Fruit fly (Drosophila melanogaster) whole organism, embryonic: ENCODE results near the gene dpp.

Experiments
- B-H1 ChIP-seq: fragments of 200-800 bp; sonication (Bioruptor generic); IDR thresholded peaks from 3 replicates; pipeline ENCODE4 v1.3.6; 2022; ENCODE audit warnings: missing biosample characterization, missing genetic modification characterization
- Blimp-1 ChIP-seq: fragments of 200-800 bp; sonication (Bioruptor generic); optimal IDR thresholded peaks from 3 replicates; lab custom pipeline; 2018; ENCODE audit warnings: missing biosample characterization, missing genetic modification characterization, mild to moderate bottlenecking, moderate library complexity, missing genetic modification reagents
- CG10565 ChIP-seq: fragments of 200-800 bp; sonication (Bioruptor generic); optimal IDR thresholded peaks from 3 replicates; lab custom pipeline; 2016; ENCODE audit warnings: missing biosample characterization, mild to moderate bottlenecking, missing genetic modification characterization
- CG11504 ChIP-seq: fragments of 200-800 bp; sonication (Bioruptor generic); optimal IDR thresholded peaks from 3 replicates; lab custom pipeline; 2019; ENCODE audit warnings: missing biosample characterization, mild to moderate bottlenecking, missing genetic modification characterization, moderate library complexity
- CG11695 ChIP-seq: fragments of 200-800 bp; sonication (Bioruptor generic); IDR thresholded peaks from 3 replicates; pipeline ENCODE4 v1.3.6; 2022; ENCODE audit warnings: missing biosample characterization, missing genetic modification characterization
- CG13287 ChIP-seq: fragments of 200-800 bp; sonication (Bioruptor generic); IDR thresholded peaks from 2 replicates; pipeline ENCODE4 v1.3.6; 2022; ENCODE audit warnings: missing biosample characterization, missing genetic modification characterization; ENCODE audit not compliant: partially characterized antibody
- CG13296 ChIP-seq: fragments of 200-800 bp; sonication (Bioruptor generic); optimal IDR thresholded peaks from 3 replicates; lab custom pipeline; 2018; ENCODE audit warnings: missing biosample characterization, mild to moderate bottlenecking, missing genetic modification characterization
- CG17359 ChIP-seq: fragments of 200-800 bp; sonication (Bioruptor generic); optimal IDR thresholded peaks from 3 replicates; lab custom pipeline; 2018; ENCODE audit warnings: missing biosample characterization, mild to moderate bottlenecking, missing genetic modification characterization, moderate library complexity
- CG17829 ChIP-seq: fragments of 200-800 bp; optimal IDR thresholded peaks from 2 replicates; lab custom pipeline; 2019; ENCODE audit warnings: missing biosample characterization, mild to moderate bottlenecking, missing genetic modification characterization, moderate library complexity
- CG17912 ChIP-seq: fragments of 200-800 bp; sonication (Bioruptor generic); optimal IDR thresholded peaks from 2 replicates; lab custom pipeline; 2018; ENCODE audit warnings: missing biosample characterization, mild to moderate bottlenecking, missing genetic modification characterization
- CG1792 ChIP-seq: fragments of 200-800 bp; sonication (Bioruptor generic); optimal IDR thresholded peaks from 2 replicates; lab custom pipeline; 2016; ENCODE audit warnings: missing biosample characterization, missing genetic modification characterization
- CG18011 ChIP-seq: fragments of 200-800 bp; sonication (Bioruptor generic); optimal IDR thresholded peaks from 2 replicates; lab custom pipeline; 2017; ENCODE audit warnings: missing biosample characterization, missing genetic modification characterization, mild to moderate bottlenecking, moderate library complexity, missing genotype
- CG18262 ChIP-seq: fragments of 200-800 bp; optimal IDR thresholded peaks from 3 replicates; lab custom pipeline; 2019; ENCODE audit warnings: missing biosample characterization, mild to moderate bottlenecking, missing genetic modification characterization, moderate library complexity
- CG32772 ChIP-seq: fragments of 200-800 bp; sonication (Bioruptor generic); IDR thresholded peaks from 2 replicates; pipeline ENCODE4 v1.3.6; 2022; ENCODE audit warnings: missing biosample characterization, missing genetic modification characterization
- CG3407 ChIP-seq: fragments of 200-800 bp; sonication (Bioruptor generic); optimal IDR thresholded peaks from 2 replicates; lab custom pipeline; 2018; ENCODE audit warnings: missing biosample characterization, mild to moderate bottlenecking, missing genetic modification characterization
- CG34422 ChIP-seq: fragments of 200-800 bp; sonication (Bioruptor generic); IDR thresholded peaks from 3 replicates; pipeline ENCODE4 v1.3.6; 2022; ENCODE audit warnings: missing biosample characterization, missing genetic modification characterization
- CG6689 ChIP-seq: fragments of 200-800 bp; sonication (Bioruptor generic); IDR thresholded peaks from 2 replicates; pipeline ENCODE4 v1.3.6; 2022; ENCODE audit warnings: missing biosample characterization, missing genetic modification characterization
- CG7357 ChIP-seq: fragments of 200-800 bp; sonication (Bioruptor generic); IDR thresholded peaks from 3 replicates; pipeline ENCODE4 v1.3.6; 2022; ENCODE audit warnings: missing biosample characterization, missing genetic modification characterization
- CG7839 ChIP-seq: fragments of 200-800 bp; sonication (Bioruptor generic); optimal IDR thresholded peaks from 3 replicates; lab custom pipeline; 2018; ENCODE audit warnings: missing biosample characterization, mild to moderate bottlenecking, missing genetic modification characterization, moderate library complexity
- CG8924 ChIP-seq: fragments of 200-800 bp; optimal IDR thresholded peaks from 3 replicates; lab custom pipeline; 2019; ENCODE audit warnings: missing biosample characterization, mild to moderate bottlenecking, missing genetic modification characterization, moderate library complexity
- CG9817 ChIP-seq: fragments of 200-800 bp; sonication (Bioruptor generic); optimal IDR thresholded peaks from 2 replicates; lab custom pipeline; 2018; ENCODE audit warnings: missing biosample characterization, mild to moderate bottlenecking, missing genetic modification characterization, moderate library complexity
- D19A ChIP-seq: fragments of 200-800 bp; optimal IDR thresholded peaks from 3 replicates; lab custom pipeline; 2019; ENCODE audit warnings: missing biosample characterization, mild to moderate bottlenecking, missing genetic modification characterization, moderate library complexity
- Dfd ChIP-seq, 2 experiments: fragments of >200 bp; optimal IDR thresholded peaks; 2 replicates each; lab custom pipeline; 2017; ENCODE audit warnings: missing biosample characterization in 2 of 2, missing genetic modification characterization in 2 of 2
- HLH3B ChIP-seq: fragments of 200-800 bp; sonication (Bioruptor generic); IDR thresholded peaks from 2 replicates; pipeline ENCODE4 v1.3.6; 2022; ENCODE audit warnings: missing biosample characterization, missing genetic modification characterization
- Mes4 ChIP-seq: fragments of 200-800 bp; sonication (Bioruptor generic); optimal IDR thresholded peaks from 2 replicates; lab custom pipeline; 2016; ENCODE audit warnings: missing biosample characterization, missing genetic modification characterization
- NFAT ChIP-seq: fragments of 200-800 bp; sonication (Bioruptor generic); IDR thresholded peaks from 2 replicates; pipeline ENCODE4 v1.3.6; 2022; ENCODE audit warnings: missing biosample characterization, missing genetic modification characterization
- Oli ChIP-seq: fragments of 200-800 bp; sonication (Bioruptor generic); optimal IDR thresholded peaks from 2 replicates; lab custom pipeline; 2018; ENCODE audit warnings: missing biosample characterization, mild to moderate bottlenecking, missing genetic modification characterization, moderate library complexity
- Rx ChIP-seq: fragments of 200-800 bp; sonication (Bioruptor generic); IDR thresholded peaks from 2 replicates; pipeline ENCODE4 v1.3.6; 2022; ENCODE audit warnings: missing biosample characterization, missing genetic modification characterization
- Sry-β ChIP-seq: fragments of 200-800 bp; sonication (Bioruptor generic); optimal IDR thresholded peaks from 2 replicates; lab custom pipeline; 2018; ENCODE audit warnings: missing biosample characterization, mild to moderate bottlenecking, missing genetic modification characterization, moderate library complexity
- Trl ChIP-seq, 3 experiments: fragments of >200 bp in 2 of 3; fragments of 200-800 bp in 1 of 3; sonication (Bioruptor generic) in 1 of 3; optimal IDR thresholded peaks; 2 replicates in 1 of 3; 3 replicates in 2 of 3; lab custom pipeline; 2016 to 2017; ENCODE audit warnings: missing biosample characterization in 1 of 3, missing genetic modification characterization in 1 of 3
- Xrp1 ChIP-seq: fragments of 200-800 bp; sonication (Bioruptor generic); IDR thresholded peaks from 2 replicates; pipeline ENCODE4 v1.3.6; 2022; ENCODE audit warnings: missing biosample characterization, missing genetic modification characterization
- bsh ChIP-seq, 2 experiments: fragments of 200-800 bp; sonication (Bioruptor generic); optimal IDR thresholded peaks; 2 replicates each; lab custom pipeline; 2017 to 2018; ENCODE audit warnings: mild to moderate bottlenecking in 2 of 2, missing biosample characterization in 2 of 2, missing genetic modification characterization in 2 of 2, moderate library complexity in 1 of 2
- cad ChIP-seq: fragments of >200 bp; optimal IDR thresholded peaks from 2 replicates; lab custom pipeline; 2017; ENCODE audit warnings: missing biosample characterization, missing genetic modification characterization
- caup ChIP-seq: fragments of 200-800 bp; sonication (Bioruptor generic); optimal IDR thresholded peaks from 3 replicates; lab custom pipeline; 2017; ENCODE audit warnings: missing biosample characterization, mild to moderate bottlenecking, missing genetic modification characterization, moderate library complexity; ENCODE audit not compliant: severe bottlenecking
- cg ChIP-seq: fragments of 200-800 bp; sonication (Bioruptor generic); optimal IDR thresholded peaks from 3 replicates; lab custom pipeline; 2019; ENCODE audit warnings: missing biosample characterization, mild to moderate bottlenecking, missing genetic modification characterization, moderate library complexity
- danr ChIP-seq: fragments of 200-800 bp; sonication (Bioruptor generic); IDR thresholded peaks from 2 replicates; pipeline ENCODE4 v1.3.6; 2022; ENCODE audit warnings: missing biosample characterization, missing genetic modification characterization
- esg ChIP-seq: fragments of 200-800 bp; sonication (Bioruptor generic); conservative IDR thresholded peaks from 2 replicates; pipeline ENCODE4 v1.3.6; 2022; ENCODE audit warnings: missing biosample characterization, missing genetic modification characterization
- fd102C ChIP-seq: fragments of 200-800 bp; sonication (Bioruptor generic); optimal IDR thresholded peaks from 2 replicates; lab custom pipeline; 2018; ENCODE audit warnings: missing biosample characterization, mild to moderate bottlenecking, missing genetic modification characterization, moderate library complexity
- gem ChIP-seq: fragments of 200-800 bp; sonication (Bioruptor generic); optimal IDR thresholded peaks from 2 replicates; lab custom pipeline; 2019; ENCODE audit warnings: missing biosample characterization, mild to moderate bottlenecking, missing genetic modification characterization, moderate library complexity
- grau ChIP-seq: fragments of 200-800 bp; optimal IDR thresholded peaks from 3 replicates; lab custom pipeline; 2019; ENCODE audit warnings: missing biosample characterization, mild to moderate bottlenecking, missing genetic modification characterization, moderate library complexity
- h ChIP-seq: fragments of >200 bp; optimal IDR thresholded peaks from 2 replicates; lab custom pipeline; 2017
- maf-S ChIP-seq: fragments of 200-800 bp; sonication (Bioruptor generic); optimal IDR thresholded peaks from 2 replicates; lab custom pipeline; 2016; ENCODE audit warnings: missing biosample characterization, missing genetic modification characterization
- mld ChIP-seq: fragments of 200-800 bp; sonication (Bioruptor generic); IDR thresholded peaks from 3 replicates; pipeline ENCODE4 v1.3.6; 2022; ENCODE audit warnings: missing biosample characterization, missing genetic modification characterization; ENCODE audit not compliant: partially characterized antibody
- pum ChIP-seq: fragments of 200-800 bp; sonication (Bioruptor generic); optimal IDR thresholded peaks from 2 replicates; lab custom pipeline; 2016; ENCODE audit warnings: missing biosample characterization, missing genetic modification characterization
- pzg ChIP-seq: fragments of 200-800 bp; sonication (Bioruptor generic); optimal IDR thresholded peaks from 3 replicates; lab custom pipeline; 2018; ENCODE audit warnings: missing biosample characterization, mild to moderate bottlenecking, missing genetic modification characterization, moderate library complexity
- ranshi ChIP-seq: fragments of 200-800 bp; sonication (Bioruptor generic); IDR thresholded peaks from 2 replicates; pipeline ENCODE4 v1.3.6; 2022; ENCODE audit warnings: missing biosample characterization, missing genetic modification characterization
- sens ChIP-seq: fragments of 200-800 bp; sonication (Bioruptor generic); peaks from one replicate; lab custom pipeline; 2016; ENCODE audit warnings: missing biosample characterization, missing genetic modification characterization
- tna ChIP-seq: fragments of 200-800 bp; sonication (Bioruptor generic); IDR thresholded peaks from 2 replicates; pipeline ENCODE4 v1.3.6; 2022; ENCODE audit warnings: missing biosample characterization, missing genetic modification characterization; ENCODE audit not compliant: partially characterized antibody
- vvl ChIP-seq: fragments of 200-800 bp; sonication (Bioruptor generic); IDR thresholded peaks from 2 replicates; pipeline ENCODE4 v1.3.6; 2022; ENCODE audit warnings: missing biosample characterization, missing genetic modification characterization
- wdn ChIP-seq: fragments of 200-800 bp; sonication (Bioruptor generic); IDR thresholded peaks from 2 replicates; pipeline ENCODE4 v1.3.6; 2022; ENCODE audit warnings: missing biosample characterization, missing genetic modification characterization

dpp gene

DNA sequence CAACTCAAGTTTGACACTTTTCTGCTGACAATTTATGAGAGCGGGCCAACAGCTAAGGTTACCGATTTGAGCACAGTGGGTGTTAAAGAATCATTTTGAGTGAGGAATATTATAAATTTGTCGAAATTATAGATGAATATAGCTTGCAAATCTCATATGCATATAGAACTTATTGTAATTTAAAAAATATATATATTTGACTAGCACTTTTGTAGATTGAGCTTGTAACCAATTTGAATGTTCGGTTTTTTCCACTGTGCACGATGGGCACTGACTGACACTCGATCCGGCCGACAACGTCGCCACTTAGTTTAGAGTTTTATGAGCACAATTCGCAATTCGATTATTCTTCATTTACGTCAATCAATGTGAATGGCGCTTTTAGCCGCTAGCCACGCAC is 29.7 kb upstream of the dpp start (continued):
- TF ChIP-seq pum (GFP tag; lab: Kevin White, UChicago): no peak
- TF ChIP-seq CG11504 (tag; lab: Kevin White, UChicago): peak; percentile 45
- TF ChIP-seq gem (tag; lab: Kevin White, UChicago): peak; percentile 54
- peak; percentile 21; the same call in 1 of the 3 replicates for TF ChIP-seq CG11695 (GFP tag; lab: Robert Waterston, UW)
- TF ChIP-seq CG13296 (GFP tag; lab: Kevin White, UChicago): no peak
- TF ChIP-seq mld (GFP tag; lab: Robert Waterston, UW): no peak
- TF ChIP-seq tna (GFP tag; lab: Robert Waterston, UW): no peak
- TF ChIP-seq sens (GFP tag; lab: Kevin White, UChicago): peak; percentile 16
- TF ChIP-seq caup (GFP tag; lab: Kevin White, UChicago): no peak
- TF ChIP-seq CG6689 (GFP tag; lab: Robert Waterston, UW): 0 out of 2 replicates have a peak, but pooled peaks have one; percentile 9
- peak; percentile 14 for TF ChIP-seq CG17359 (tag; lab: Kevin White, UChicago)
- no peak for TF ChIP-seq Rx (GFP tag; lab: Robert Waterston, UW)
- no peak for TF ChIP-seq pzg (GFP tag; lab: Kevin White, UChicago)
- TF ChIP-seq esg (GFP tag; lab: Robert Waterston, UW): 0 out of 2 replicates have a peak, but pooled peaks have one; percentile 14
- no peak for TF ChIP-seq B-H1 (GFP tag; lab: Robert Waterston, UW)
- peak; percentile 19 for TF ChIP-seq grau (tag; lab: Kevin White, UChicago)
- TF ChIP-seq CG7839 (tag; lab: Kevin White, UChicago): peak; percentile 12
- TF ChIP-seq danr (GFP tag; lab: Robert Waterston, UW): no peak
- TF ChIP-seq NFAT (GFP tag; lab: Robert Waterston, UW): no peak
- no peak for TF ChIP-seq CG17912 (GFP tag; lab: Kevin White, UChicago)
- 0 out of 2 replicates have a peak, but pooled peaks have one; percentile 33 for TF ChIP-seq wdn (GFP tag; lab: Robert Waterston, UW)
- no peak for TF ChIP-seq D19A (tag; lab: Kevin White, UChicago)
- no peak for TF ChIP-seq Mes4 (GFP tag; lab: Kevin White, UChicago)
- TF ChIP-seq ranshi (GFP tag; lab: Robert Waterston, UW): 0 out of 2 replicates have a peak, but pooled peaks have one; percentile 22
- no peak for TF ChIP-seq CG8924 (tag; lab: Kevin White, UChicago)
- no peak for TF ChIP-seq CG13287 (GFP tag; lab: Robert Waterston, UW)
- no peak for TF ChIP-seq cg (GFP tag; lab: Kevin White, UChicago)
- TF ChIP-seq Oli (tag; lab: Kevin White, UChicago): peak; percentile 24
- TF ChIP-seq CG17829 (tag; lab: Kevin White, UChicago): no peak
- TF ChIP-seq HLH3B (GFP tag; lab: Robert Waterston, UW): 0 out of 2 replicates have a peak, but pooled peaks have one; percentile 10
- no peak for TF ChIP-seq CG18262 (tag; lab: Kevin White, UChicago)
- TF ChIP-seq Xrp1 (GFP tag; lab: Robert Waterston, UW): peak; percentile 29; the same call in 1 of the 2 replicates
- peak; percentile 30; the same call in 1 of the 2 replicates for TF ChIP-seq vvl (GFP tag; lab: Robert Waterston, UW)
- no peak for TF ChIP-seq maf-S
- no peak for TF ChIP-seq cad (GFP tag; lab: Kevin White, UChicago)
- no peak for TF ChIP-seq CG10565 (GFP tag; lab: Kevin White, UChicago)
- TF ChIP-seq bsh (GFP tag; optimal IDR thresholded peaks at IDR 0.05; lab: Kevin White, UChicago): peak in 1 of 2 experiments; percentile 36
- no peak for TF ChIP-seq Trl (optimal IDR thresholded peaks at IDR 0.05; lab: Kevin White, UChicago)
- no peak for TF ChIP-seq Trl (GFP tag; optimal IDR thresholded peaks at IDR 0.05; lab: Kevin White, UChicago)
- TF ChIP-seq CG9817: no peak
- no peak for TF ChIP-seq CG7357 (GFP tag; lab: Robert Waterston, UW)
- TF ChIP-seq CG18011 (GFP tag; lab: Kevin White, UChicago): no peak
- peak; percentile 20 for TF ChIP-seq Blimp-1 (GFP tag; lab: Kevin White, UChicago)
- no peak for TF ChIP-seq h (lab: Kevin White, UChicago)
- TF ChIP-seq CG34422 (GFP tag; lab: Robert Waterston, UW): peak; percentile 42; the same call in 1 of the 3 replicates
- no peak for TF ChIP-seq fd102C
- no peak for TF ChIP-seq CG3407 (GFP tag; lab: Kevin White, UChicago)
- TF ChIP-seq CG1792: no peak
- no peak for TF ChIP-seq Dfd (GFP tag; optimal IDR thresholded peaks at IDR 0.05; lab: Kevin White, UChicago)
- no peak for TF ChIP-seq Sry-β (GFP tag; lab: Kevin White, UChicago)
- 0 out of 2 replicates have a peak, but pooled peaks have one; percentile 33 for TF ChIP-seq CG32772 (GFP tag; lab: Robert Waterston, UW)
